Fruit fly (Drosophila melanogaster): Measurements from ENCODE around the gene CG43093.

CG43093 gene

dm6 chr3R:22771670-22772069, 1.6 kb upstream of the CG43093 start, which contains the start of gene CG43095:
Gene CG43095, minus strand, starts transcription at chr3R:22771770.
- TF ChIP-seq cic (GFP tag; optimal IDR thresholded peaks at IDR 0.05) (no peak), Crg-1 (GFP tag; optimal IDR thresholded peaks at IDR 0.05) (no peak), CG7045 (GFP tag; optimal IDR thresholded peaks at IDR 0.05) (no peak), CG12768 (GFP tag; optimal IDR thresholded peaks at IDR 0.05) (no peak), CG1620 (GFP tag; optimal IDR thresholded peaks at IDR 0.05) (no peak), CG7101 (tag; optimal IDR thresholded peaks at IDR 0.05) (no peak)

- TF ChIP-seq CG7101 (tag; optimal IDR thresholded peaks at IDR 0.05) = no peak
- TF ChIP-seq CG5204 (GFP tag; optimal IDR thresholded peaks at IDR 0.05) = no peak
- TF ChIP-seq cnc (optimal IDR thresholded peaks at IDR 0.05) = no peak
- TF ChIP-seq ovo (GFP tag; optimal IDR thresholded peaks at IDR 0.05) = no peak
- TF ChIP-seq toe (GFP tag; optimal IDR thresholded peaks at IDR 0.05) = no peak
- no peak for TF ChIP-seq Mnt (GFP tag; optimal IDR thresholded peaks at IDR 0.05)
- no peak for TF ChIP-seq bab1 (GFP tag; optimal IDR thresholded peaks at IDR 0.05)
- no peak for TF ChIP-seq CG11617 (GFP tag; optimal IDR thresholded peaks at IDR 0.05)
- no peak for TF ChIP-seq Hr96 (GFP tag; optimal IDR thresholded peaks at IDR 0.05)
- no peak for TF ChIP-seq Clk (GFP tag; optimal IDR thresholded peaks at IDR 0.05)
Measured at dm6 chr3R:22770887-22771286, 780 bp upstream of the CG43093 start, which contains the start of gene CG43094. Gene CG43094, minus strand, starts transcription at chr3R:22770987.

DNA sequence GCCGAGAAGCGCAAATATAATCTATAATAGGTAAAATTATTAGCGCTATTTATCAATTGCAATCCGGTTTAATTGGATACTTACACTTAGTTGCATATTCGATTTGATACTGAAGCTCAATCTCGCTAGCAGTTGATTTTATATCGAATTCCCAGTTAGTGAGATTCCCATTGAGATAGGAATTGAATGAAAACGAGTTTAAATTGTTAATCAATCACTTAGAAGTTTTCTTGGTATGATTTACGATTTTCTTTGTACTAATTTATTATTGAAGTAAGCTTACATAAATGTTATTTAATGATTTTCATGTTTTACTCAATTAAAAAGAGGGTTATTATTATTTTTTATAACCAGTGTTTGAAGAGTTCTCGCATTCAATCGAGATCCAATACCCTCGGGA, 540 bp downstream of the CG43093 start, which contains the start of gene CG43092:
TSS of gene CG43092 (minus strand) at position 101 of the 400 bp plus-strand sequence.
- TF ChIP-seq ovo (GFP tag; optimal IDR thresholded peaks at IDR 0.05) (no peak), CG5204 (GFP tag; optimal IDR thresholded peaks at IDR 0.05) (no peak), CG33017 (tag; optimal IDR thresholded peaks at IDR 0.05) (no peak), cic (GFP tag; optimal IDR thresholded peaks at IDR 0.05) (no peak), Clk (GFP tag; optimal IDR thresholded peaks at IDR 0.05) (no peak), Crg-1 (GFP tag; optimal IDR thresholded peaks at IDR 0.05) (no peak), CG12768 (GFP tag; optimal IDR thresholded peaks at IDR 0.05) (no peak), Mnt (GFP tag; optimal IDR thresholded peaks at IDR 0.05) (no peak)

- TF ChIP-seq kay (GFP tag; ENCODE audit: borderline replicate concordance) (peak; percentile 83), Mnt (GFP tag; optimal IDR thresholded peaks at IDR 0.05) (no peak)
Measured at dm6 chr3R:22768633-22769032, 1.5 kb downstream of the CG43093 start, which contains the start of gene CG43091. Gene CG43091, minus strand, starts transcription at chr3R:22768733.

dm6 chr3R:22767599-22767998, 2.5 kb downstream of the CG43093 start, which contains the start of gene CG13841:
Gene CG13841, minus strand, starts transcription at chr3R:22767699.
- TF ChIP-seq Crg-1 (GFP tag; optimal IDR thresholded peaks at IDR 0.05) (no peak), toe (GFP tag; optimal IDR thresholded peaks at IDR 0.05) (no peak), kay (GFP tag; ENCODE audit: borderline replicate concordance) (peak; percentile 7)

DNA sequence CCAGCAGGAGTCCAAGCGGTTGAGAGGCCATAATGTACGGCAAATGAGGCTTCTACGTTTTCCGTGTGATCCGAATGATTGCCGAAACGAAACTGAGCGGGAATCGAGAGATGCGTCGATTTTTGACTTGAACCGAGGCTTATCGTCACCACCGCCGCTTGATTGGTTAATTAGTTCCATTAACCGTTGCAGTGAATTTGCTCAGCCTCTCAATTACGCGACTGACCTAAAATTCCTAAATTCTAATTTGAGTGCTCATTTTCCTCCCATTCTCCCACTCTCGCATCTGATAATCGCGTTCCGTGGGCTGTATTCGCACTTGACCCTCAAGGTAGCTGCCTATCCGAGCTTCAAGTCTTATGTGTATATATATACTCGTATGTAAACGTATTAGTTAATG, 4.0 kb downstream of the CG43093 start, which contains the start of gene Nepl15:
TSS of gene Nepl15 (minus strand) at position 101 of the 400 bp plus-strand sequence.
- TF ChIP-seq cic (GFP tag; optimal IDR thresholded peaks at IDR 0.05) = no peak
- TF ChIP-seq Crg-1 (GFP tag; optimal IDR thresholded peaks at IDR 0.05) = no peak
- no peak for TF ChIP-seq cnc (optimal IDR thresholded peaks at IDR 0.05)
- no peak for TF ChIP-seq CG7045 (GFP tag; optimal IDR thresholded peaks at IDR 0.05)
- TF ChIP-seq Hr96 (GFP tag; optimal IDR thresholded peaks at IDR 0.05) = no peak
- no peak for TF ChIP-seq CG1620 (GFP tag; optimal IDR thresholded peaks at IDR 0.05)
- no peak for TF ChIP-seq CG5204 (GFP tag; optimal IDR thresholded peaks at IDR 0.05)
- no peak for TF ChIP-seq toe (GFP tag; optimal IDR thresholded peaks at IDR 0.05)
- no peak for TF ChIP-seq Clk (GFP tag; optimal IDR thresholded peaks at IDR 0.05)
- no peak for TF ChIP-seq bab1 (GFP tag; optimal IDR thresholded peaks at IDR 0.05)
- TF ChIP-seq CG33017 (tag; optimal IDR thresholded peaks at IDR 0.05) = no peak
- TF ChIP-seq CG7101 (tag; optimal IDR thresholded peaks at IDR 0.05) = no peak
- no peak for TF ChIP-seq kay (GFP tag; ENCODE audit: borderline replicate concordance)
- no peak for TF ChIP-seq Mnt (GFP tag; optimal IDR thresholded peaks at IDR 0.05)
- TF ChIP-seq CG11617 (GFP tag; optimal IDR thresholded peaks at IDR 0.05) = no peak
- no peak for TF ChIP-seq CG12768 (GFP tag; optimal IDR thresholded peaks at IDR 0.05)
- TF ChIP-seq CG14711 (tag; optimal IDR thresholded peaks at IDR 0.05) = no peak
- no peak for TF ChIP-seq ovo (GFP tag; optimal IDR thresholded peaks at IDR 0.05)
- no peak for TF ChIP-seq tj (GFP tag; optimal IDR thresholded peaks at IDR 0.05)

dm6 chr3R:22763587-22763986, 6.5 kb downstream of the CG43093 start, which contains the start of gene Nepl14:
Gene Nepl14, minus strand, starts transcription at chr3R:22763711.
- TF ChIP-seq CG5204 (GFP tag; optimal IDR thresholded peaks at IDR 0.05) (no peak), kay (GFP tag; ENCODE audit: borderline replicate concordance) (no peak), Mnt (GFP tag; optimal IDR thresholded peaks at IDR 0.05) (no peak), CG33017 (tag; optimal IDR thresholded peaks at IDR 0.05) (no peak), pad (GFP tag; optimal IDR thresholded peaks at IDR 0.05) (no peak), bab1 (GFP tag; optimal IDR thresholded peaks at IDR 0.05) (no peak), Crg-1 (GFP tag; optimal IDR thresholded peaks at IDR 0.05) (no peak), cnc (optimal IDR thresholded peaks at IDR 0.05) (no peak), cic (GFP tag; optimal IDR thresholded peaks at IDR 0.05) (no peak), Hr96 (GFP tag; optimal IDR thresholded peaks at IDR 0.05) (no peak), toe (GFP tag; optimal IDR thresholded peaks at IDR 0.05) (no peak), Clk (GFP tag; optimal IDR thresholded peaks at IDR 0.05) (no peak), tj (GFP tag; optimal IDR thresholded peaks at IDR 0.05) (no peak)

All from whole organism, adult.